Worm (Caenorhabditis elegans) whole organism, young adult: Measurements from ENCODE around the gene srbc-19.

Source experiments
- B0336.3 ChIP-seq: fragments of 200-800 bp; sonication (Bioruptor generic); IDR thresholded peaks from 2 replicates; pipeline ENCODE4 v1.3.6; 2022; ENCODE audit warnings: missing genetic modification characterization, missing compliant biosample characterization
- C06A6.2 ChIP-seq: fragments of 200-800 bp; sonication (Bioruptor generic); conservative IDR thresholded peaks from 2 replicates; pipeline ENCODE4 v1.3.6; 2022; ENCODE audit warnings: missing genetic modification characterization, missing compliant biosample characterization
- F22D6.2 ChIP-seq: sonication (generic microtip); optimal IDR thresholded peaks from 2 replicates; lab custom pipeline; 2016; ENCODE audit warnings: mild to moderate bottlenecking, missing genetic modification characterization, missing compliant biosample characterization
- F49E8.2 ChIP-seq: sonication (generic microtip); optimal IDR thresholded peaks from 3 replicates; lab custom pipeline; 2017; ENCODE audit warnings: missing genetic modification characterization, mild to moderate bottlenecking, missing compliant biosample characterization, antibody characterized with exemption, moderate library complexity; ENCODE audit not compliant: insufficient read depth
- T07F8.4 ChIP-seq: sonication (generic microtip); optimal IDR thresholded peaks from 2 replicates; lab custom pipeline; 2016; ENCODE audit warnings: mild to moderate bottlenecking, missing genetic modification characterization, moderate library complexity, missing compliant biosample characterization
- Y67H2A.10 ChIP-seq: fragments of 200-800 bp; sonication (Bioruptor generic); conservative IDR thresholded peaks from 2 replicates; pipeline ENCODE4 v1.3.6; 2022; ENCODE audit warnings: missing genetic modification reagents, missing genetic modification characterization, missing compliant biosample characterization
- attf-5 ChIP-seq: fragments of 200-800 bp; sonication (Bioruptor generic); optimal IDR thresholded peaks from 2 replicates; lab custom pipeline; 2018; ENCODE audit warnings: mild to moderate bottlenecking, missing genetic modification characterization, missing compliant biosample characterization
- ccch-3 ChIP-seq: fragments of 200-800 bp; sonication (Bioruptor generic); optimal IDR thresholded peaks from 2 replicates; lab custom pipeline; 2018; ENCODE audit warnings: mild to moderate bottlenecking, missing genetic modification characterization, missing compliant biosample characterization
- ceh-100 ChIP-seq: fragments of 200-800 bp; sonication (Bioruptor generic); IDR thresholded peaks from 2 replicates; pipeline ENCODE4 v1.3.6; 2022; ENCODE audit warnings: missing genetic modification reagents, missing genetic modification characterization, missing compliant biosample characterization
- ceh-27 ChIP-seq: fragments of 200-800 bp; sonication (Bioruptor generic); optimal IDR thresholded peaks from 2 replicates; lab custom pipeline; 2018; ENCODE audit warnings: mild to moderate bottlenecking, missing genetic modification characterization, moderate library complexity, missing compliant biosample characterization
- ceh-40 ChIP-seq: fragments of 200-800 bp; sonication (Bioruptor generic); IDR thresholded peaks from 2 replicates; pipeline ENCODE4 v1.3.6; 2022; ENCODE audit warnings: missing genetic modification characterization, missing compliant biosample characterization
- ceh-58 ChIP-seq: fragments of 200-800 bp; sonication (Bioruptor generic); IDR thresholded peaks from 2 replicates; pipeline ENCODE4 v1.3.6; 2022; ENCODE audit warnings: missing genetic modification characterization, missing compliant biosample characterization
- ceh-91 ChIP-seq: fragments of 200-800 bp; sonication (Bioruptor generic); IDR thresholded peaks from 2 replicates; pipeline ENCODE4 v1.3.6; 2022; ENCODE audit warnings: missing genetic modification reagents, missing genetic modification characterization, missing compliant biosample characterization
- chd-7 ChIP-seq: sonication (generic microtip); optimal IDR thresholded peaks from 2 replicates; lab custom pipeline; 2016; ENCODE audit warnings: mild to moderate bottlenecking, missing genetic modification characterization, moderate library complexity, missing compliant biosample characterization
- efl-1 ChIP-seq: fragments of 150-350 bp; optimal IDR thresholded peaks from 2 replicates; lab custom pipeline; 2014; ENCODE audit warnings: missing biosample characterization, missing genetic modification reagents, missing genetic modification characterization
- gei-17 ChIP-seq: fragments of 200-800 bp; sonication (Bioruptor generic); optimal IDR thresholded peaks from 2 replicates; lab custom pipeline; 2018; ENCODE audit warnings: mild to moderate bottlenecking, missing genetic modification characterization, missing compliant biosample characterization
- him-1 ChIP-seq: sonication (generic microtip); optimal IDR thresholded peaks from 2 replicates; lab custom pipeline; 2016; ENCODE audit warnings: missing genotype, missing genetic modification reagents, missing genetic modification characterization, missing compliant biosample characterization
- hmg-1.2 ChIP-seq: fragments of 200-800 bp; sonication (Bioruptor generic); IDR thresholded peaks from 2 replicates; pipeline ENCODE4 v1.3.6; 2022; ENCODE audit warnings: missing genetic modification reagents, missing genetic modification characterization, missing compliant biosample characterization
- hrde-1 ChIP-seq: sonication (generic microtip); optimal IDR thresholded peaks from 2 replicates; lab custom pipeline; 2016; ENCODE audit warnings: missing genetic modification characterization, mild to moderate bottlenecking, missing compliant biosample characterization, moderate library complexity, missing genotype, missing genetic modification reagents, borderline replicate concordance
- lag-1 ChIP-seq: fragments of 200-800 bp; sonication (Bioruptor generic); IDR thresholded peaks from 2 replicates; pipeline ENCODE4 v1.3.6; 2022; ENCODE audit warnings: missing genetic modification reagents, missing genetic modification characterization, missing compliant biosample characterization
- lin-40 ChIP-seq: sonication (generic microtip); optimal IDR thresholded peaks from 2 replicates; lab custom pipeline; 2016; ENCODE audit warnings: missing genetic modification characterization, mild to moderate bottlenecking, missing compliant biosample characterization, missing genotype, missing genetic modification reagents
- lin-54 ChIP-seq: fragments of 200-800 bp; sonication (Bioruptor generic); optimal IDR thresholded peaks from 2 replicates; lab custom pipeline; 2018; ENCODE audit warnings: mild to moderate bottlenecking, missing genetic modification characterization, missing compliant biosample characterization
- lsy-27 ChIP-seq: sonication (generic microtip); optimal IDR thresholded peaks from 2 replicates; lab custom pipeline; 2017; ENCODE audit warnings: missing genetic modification characterization, mild to moderate bottlenecking, missing compliant biosample characterization, antibody characterized with exemption, missing genotype, borderline replicate concordance; ENCODE audit not compliant: insufficient read depth
- madf-3 ChIP-seq: fragments of 200-800 bp; sonication (Bioruptor generic); IDR thresholded peaks from 2 replicates; pipeline ENCODE4 v1.3.6; 2022; ENCODE audit warnings: missing genetic modification reagents, missing genetic modification characterization, missing compliant biosample characterization
- madf-8 ChIP-seq: fragments of 200-800 bp; sonication (Bioruptor generic); conservative IDR thresholded peaks from 2 replicates; pipeline ENCODE4 v1.3.6; 2022; ENCODE audit warnings: missing genetic modification reagents, missing genetic modification characterization, missing compliant biosample characterization
- nfya-2 ChIP-seq: fragments of 200-800 bp; sonication (Bioruptor generic); IDR thresholded peaks from 2 replicates; pipeline ENCODE4 v1.3.6; 2022; ENCODE audit warnings: missing genetic modification reagents, missing genetic modification characterization, missing compliant biosample characterization
- nhr-120 ChIP-seq: fragments of 200-800 bp; sonication (Bioruptor generic); IDR thresholded peaks from 2 replicates; pipeline ENCODE4 v1.3.6; 2022; ENCODE audit warnings: missing genetic modification characterization, missing compliant biosample characterization
- nhr-179 ChIP-seq: sonication (generic microtip); optimal IDR thresholded peaks from 2 replicates; lab custom pipeline; 2016; ENCODE audit warnings: mild to moderate bottlenecking, missing genetic modification characterization, missing compliant biosample characterization
- nhr-27 ChIP-seq: fragments of 200-800 bp; sonication (Bioruptor generic); optimal IDR thresholded peaks from 2 replicates; lab custom pipeline; 2018; ENCODE audit warnings: mild to moderate bottlenecking, missing genetic modification characterization, moderate library complexity, missing compliant biosample characterization
- nhr-80 ChIP-seq: sonication (generic microtip); optimal IDR thresholded peaks from 2 replicates; lab custom pipeline; 2016; ENCODE audit warnings: missing genetic modification characterization, missing compliant biosample characterization
- pbrm-1 ChIP-seq: fragments of 200-800 bp; sonication (Bioruptor generic); IDR thresholded peaks from 2 replicates; pipeline ENCODE4 v1.3.6; 2022; ENCODE audit warnings: missing genetic modification reagents, missing genetic modification characterization, missing compliant biosample characterization
- rcor-1 ChIP-seq: fragments of 200-800 bp; sonication (Bioruptor generic); IDR thresholded peaks from 2 replicates; pipeline ENCODE4 v1.3.6; 2022; ENCODE audit warnings: missing genetic modification reagents, missing genetic modification characterization, missing compliant biosample characterization
- snpc-1.1 ChIP-seq: sonication (generic microtip); optimal IDR thresholded peaks from 2 replicates; lab custom pipeline; 2017; ENCODE audit warnings: missing genetic modification characterization, mild to moderate bottlenecking, missing compliant biosample characterization, antibody characterized with exemption, moderate library complexity, missing genotype, missing genetic modification reagents; ENCODE audit not compliant: insufficient read depth
- somi-1 ChIP-seq: fragments of 200-800 bp; sonication (Bioruptor generic); optimal IDR thresholded peaks from 2 replicates; lab custom pipeline; 2018; ENCODE audit warnings: mild to moderate bottlenecking, missing genetic modification characterization, missing compliant biosample characterization
- tbp1 ChIP-seq: fragments of 200-800 bp; sonication (Bioruptor generic); optimal IDR thresholded peaks from 2 replicates; lab custom pipeline; 2018; ENCODE audit warnings: mild to moderate bottlenecking, missing genetic modification characterization, missing compliant biosample characterization
- tlf-1 ChIP-seq: fragments of 200-800 bp; sonication (Bioruptor generic); optimal IDR thresholded peaks from 2 replicates; lab custom pipeline; 2018; ENCODE audit warnings: mild to moderate bottlenecking, missing genetic modification characterization, missing compliant biosample characterization
- xnd-1 ChIP-seq: sonication (generic microtip); optimal IDR thresholded peaks from 2 replicates; lab custom pipeline; 2016; ENCODE audit warnings: missing genotype, missing genetic modification reagents, missing genetic modification characterization, missing compliant biosample characterization
- ztf-18 ChIP-seq: sonication (generic microtip); optimal IDR thresholded peaks from 2 replicates; lab custom pipeline; 2016; ENCODE audit warnings: missing genotype, mild to moderate bottlenecking, missing genetic modification characterization, missing compliant biosample characterization

Gene srbc-19

DNA sequence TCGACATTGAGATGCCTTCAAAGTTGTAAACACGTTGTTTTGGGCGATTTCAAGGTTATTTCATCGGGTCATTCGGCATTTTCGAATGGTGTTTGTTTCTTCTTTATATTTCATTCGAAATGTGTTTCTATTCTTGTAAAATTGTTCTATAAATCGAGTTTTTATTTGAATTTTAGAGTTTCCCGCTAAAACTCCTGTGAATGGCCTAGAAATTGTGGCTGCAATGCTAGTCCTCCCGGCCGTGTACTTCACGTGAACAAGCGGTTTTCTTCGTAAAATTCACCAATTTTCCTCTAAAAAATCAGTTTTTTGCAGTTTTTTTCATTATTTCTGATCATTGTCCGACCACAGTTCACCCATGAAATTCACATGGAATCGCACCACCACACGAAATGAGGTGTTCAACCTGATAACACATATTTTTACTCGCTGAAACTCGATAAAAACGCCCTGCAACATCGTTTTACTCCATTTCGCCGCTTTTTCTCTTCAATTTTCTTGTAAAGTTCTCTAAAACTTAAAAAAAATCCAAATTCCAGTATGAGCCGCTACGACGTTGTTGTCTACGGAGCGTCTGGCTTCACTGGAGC is 39.5 kb downstream of the srbc-19 start, which contains the start of gene ldp-1 (continued):
- TF ChIP-seq B0336.3 = 0 out of 2 replicates have a peak, but pooled peaks have one; percentile 39
- peak; percentile 61 for TF ChIP-seq lin-40 (tag; lab: Kevin White, UChicago)

DNA sequence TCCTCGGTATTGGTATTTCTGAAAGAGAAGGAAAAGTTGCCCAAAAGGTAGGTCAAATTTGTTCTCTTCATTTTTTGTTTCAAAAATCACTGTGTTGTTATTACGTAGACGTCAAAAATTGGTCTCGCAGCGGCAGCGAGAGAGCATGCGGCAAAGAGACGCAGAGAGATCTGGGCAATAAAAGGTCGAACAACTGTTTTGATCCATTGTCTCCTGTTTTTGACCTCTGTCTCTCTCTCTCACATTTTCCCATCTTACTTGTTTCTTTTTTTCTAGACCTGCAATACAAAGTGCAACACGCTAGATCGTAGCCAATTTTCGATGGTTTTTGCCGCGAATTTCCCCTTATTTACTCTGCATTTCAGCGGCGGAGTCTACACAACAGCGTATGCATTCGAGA is 40.0 kb downstream of the srbc-19 start:
- TF ChIP-seq madf-8 (peak; percentile 34), efl-1 (peak; percentile 25), ceh-58 (GFP tag; lab: Robert Waterston, UW) (no peak)
- TF ChIP-seq, all 124 proteins: peak for 2

DNA sequence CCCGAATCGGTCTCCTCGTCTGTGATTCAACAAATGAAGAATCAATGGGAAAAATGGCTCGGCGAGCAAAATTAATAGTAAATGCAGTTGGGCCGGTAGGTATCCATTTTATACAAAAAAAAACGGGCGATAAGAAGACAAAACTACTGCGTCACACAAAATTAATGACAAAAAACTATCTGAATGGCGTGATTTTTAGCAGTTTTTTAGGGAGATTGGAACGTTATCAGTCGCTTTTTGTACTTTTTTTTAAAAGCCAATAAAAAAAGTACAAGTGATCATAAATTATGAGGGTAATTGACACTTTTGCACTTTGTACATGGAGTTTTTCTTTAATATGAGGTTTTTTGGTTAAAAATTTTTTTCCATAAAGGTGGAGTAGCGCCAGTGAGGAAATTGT is 43.4 kb downstream of the srbc-19 start:
- peak; percentile 62 for TF ChIP-seq nhr-80 (tag; lab: Kevin White, UChicago)
- TF ChIP-seq ceh-100 = no peak

DNA sequence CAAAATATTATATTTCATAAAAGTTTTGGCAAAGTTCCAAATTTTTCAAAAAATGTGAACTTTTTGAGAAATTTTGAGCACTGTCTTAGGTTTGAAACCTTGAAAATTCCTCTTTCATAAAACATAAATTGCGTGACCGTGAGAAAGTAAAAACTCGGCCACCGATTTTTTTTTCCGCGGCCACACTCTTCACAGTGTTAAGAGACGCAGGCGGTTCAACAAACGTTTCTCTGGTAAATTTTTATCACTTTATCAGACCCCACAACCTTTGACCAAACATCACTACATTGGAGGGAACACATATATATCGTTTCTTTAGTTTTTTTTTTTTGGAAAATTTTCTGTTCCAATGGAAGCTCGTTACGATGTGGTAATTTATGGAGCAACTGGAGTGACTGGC is 44.1 kb downstream of the srbc-19 start, which contains the start of gene F22F7.2:
Gene F22F7.2 (plus strand): TSS at position 266 of the 400 bp plus-strand sequence.
- TF ChIP-seq tbp1 (GFP tag; lab: Kevin White, UChicago) = no peak
- no peak for TF ChIP-seq F49E8.2 (tag; lab: Kevin White, UChicago)
- peak; percentile 3 for TF ChIP-seq attf-5 (GFP tag; lab: Kevin White, UChicago)
- TF ChIP-seq Y67H2A.10 = no peak
- TF ChIP-seq hmg-1.2 (GFP tag; lab: Robert Waterston, UW) = peak; percentile 23; the same call in 1 of the 2 replicates
- TF ChIP-seq nhr-80 (tag; lab: Kevin White, UChicago) = peak; percentile 2

DNA sequence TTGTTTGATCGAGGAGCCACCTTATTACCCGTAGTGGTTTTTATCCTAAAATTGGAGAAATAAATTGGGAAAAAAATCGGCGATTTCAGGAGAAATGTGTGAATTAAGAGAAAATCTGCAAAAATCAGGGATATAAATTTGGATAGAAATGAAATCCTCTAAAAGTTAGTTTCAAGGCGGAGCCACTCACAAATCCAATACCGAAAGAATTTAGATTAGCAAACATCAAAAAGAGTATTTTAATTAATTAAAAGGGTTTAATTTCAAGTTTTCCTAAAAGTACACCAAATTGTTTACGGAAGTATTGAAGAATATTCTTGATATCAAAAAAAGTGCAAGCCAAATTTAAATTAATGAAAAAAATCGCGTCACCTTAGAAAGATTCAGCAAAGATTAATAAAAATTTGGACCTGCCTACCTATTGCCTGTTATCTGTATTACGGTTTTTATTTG is 44.6 kb downstream of the srbc-19 start, which contains the start of gene F22F7.8:
Gene F22F7.8 (minus strand): TSS at position 51 of the 453 bp plus-strand sequence.
- no peak for TF ChIP-seq tlf-1 (GFP tag; lab: Kevin White, UChicago)
- no peak for TF ChIP-seq ceh-91 (GFP tag; lab: Robert Waterston, UW)

DNA sequence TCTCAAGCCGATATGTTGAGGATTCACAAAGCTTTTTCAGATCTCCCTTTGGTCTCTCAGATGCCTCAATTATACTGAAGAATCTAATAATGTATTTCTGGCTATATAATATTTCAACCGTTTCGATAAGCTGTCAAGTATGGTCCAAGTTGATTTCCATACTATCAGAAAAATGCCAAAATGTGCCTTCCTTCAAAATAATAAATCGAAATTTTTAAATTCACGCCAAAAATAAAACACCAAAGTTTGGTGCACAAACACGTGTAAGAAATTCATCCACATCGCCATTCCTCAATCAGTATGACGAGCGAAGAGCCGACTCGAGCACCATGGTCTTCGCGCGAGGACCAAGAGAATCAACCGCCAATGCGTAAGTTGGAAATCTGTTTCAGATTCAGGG is 47.0 kb downstream of the srbc-19 start, which contains the start of gene F22F7.11:
Gene F22F7.11 (plus strand): TSS at position 301 of the 400 bp plus-strand sequence.
- TF ChIP-seq madf-8 = no peak
- no peak for TF ChIP-seq nfya-2
- no peak for TF ChIP-seq F22D6.2 (tag; lab: Kevin White, UChicago)
- no peak for TF ChIP-seq ceh-27 (GFP tag; lab: Kevin White, UChicago)
- TF ChIP-seq ccch-3 (GFP tag; lab: Kevin White, UChicago) = no peak
- TF ChIP-seq snpc-1.1 (tag; lab: Kevin White, UChicago) = no peak
- TF ChIP-seq nhr-179 (tag; lab: Kevin White, UChicago) = no peak
- no peak for TF ChIP-seq gei-17
- TF ChIP-seq nhr-120 (GFP tag; lab: Robert Waterston, UW) = no peak
- no peak for TF ChIP-seq lsy-27 (tag; lab: Kevin White, UChicago)
- no peak for TF ChIP-seq ceh-100

DNA sequence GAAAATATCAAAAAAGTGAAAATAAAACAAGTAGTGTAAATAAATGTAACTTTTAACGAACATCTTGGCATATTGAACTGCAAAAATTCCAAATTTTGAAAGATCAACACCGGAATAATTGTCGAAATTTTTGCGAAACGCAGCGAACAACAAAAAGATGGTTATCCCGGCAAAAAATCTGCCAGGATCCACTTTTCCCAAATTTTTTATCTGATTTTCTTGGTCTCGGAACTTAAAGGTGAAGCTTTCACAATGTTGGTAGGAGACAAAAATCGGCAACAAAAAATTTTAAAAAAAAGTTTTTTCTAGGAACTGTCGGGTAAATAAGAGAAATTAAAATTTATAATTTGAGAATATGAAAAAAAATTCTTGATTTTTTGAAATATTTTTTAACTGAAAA is 48.0 kb downstream of the srbc-19 start, which contains the start of gene bgnt-1.2:
Gene bgnt-1.2 (minus strand): TSS at position 101 of the 400 bp plus-strand sequence.
- TF ChIP-seq T07F8.4 (tag; lab: Kevin White, UChicago) = no peak
- TF ChIP-seq madf-3 (GFP tag; lab: Robert Waterston, UW) = no peak
- no peak for TF ChIP-seq ceh-40 (GFP tag; lab: Robert Waterston, UW)
- TF ChIP-seq lin-54 = no peak
- TF ChIP-seq lin-40 (tag; lab: Kevin White, UChicago) = no peak
- no peak for TF ChIP-seq C06A6.2
- TF ChIP-seq pbrm-1 = no peak
- TF ChIP-seq ztf-18 (tag; lab: Kevin White, UChicago) = no peak
- TF ChIP-seq him-1 (tag; lab: Kevin White, UChicago) = no peak
- TF ChIP-seq somi-1 (GFP tag; lab: Kevin White, UChicago) = no peak
- TF ChIP-seq lag-1 = no peak
- TF ChIP-seq chd-7 (tag; lab: Kevin White, UChicago) = no peak
- TF ChIP-seq rcor-1 = no peak
- no peak for TF ChIP-seq xnd-1
- TF ChIP-seq hrde-1 = no peak
- no peak for TF ChIP-seq nhr-27
